Worm (Caenorhabditis elegans): ENCODE data around the gene F53C3.6.

DNA sequence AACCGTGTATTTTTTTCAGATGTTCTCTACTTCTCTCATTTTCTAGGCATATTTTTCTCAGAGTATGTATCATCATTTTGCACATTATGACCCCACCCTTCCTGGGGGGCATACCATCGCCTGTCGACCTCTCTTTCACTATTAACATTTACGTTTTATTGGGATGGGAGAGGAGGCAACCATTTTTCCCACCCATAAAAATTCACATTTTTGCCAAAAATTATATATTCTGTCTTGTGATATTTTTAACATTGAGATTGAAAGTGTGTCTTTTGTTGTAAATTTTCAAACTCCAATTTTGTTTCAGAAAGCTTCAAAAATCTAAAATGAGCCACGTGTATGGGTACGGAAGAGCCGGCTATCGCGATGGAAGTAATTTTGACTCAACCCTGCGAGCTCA, 3.2 kb upstream of the F53C3.6 start, which contains the start of gene F53C3.7:
- TF ChIP-seq unc-130 (GFP tag; optimal IDR thresholded peaks at IDR 0.05) (no peak), lsy-27 (tag; optimal IDR thresholded peaks at IDR 0.05; ENCODE audit: borderline replicate concordance, insufficient read depth) (no peak), nfya-1 (tag; optimal IDR thresholded peaks at IDR 0.05; ENCODE audit: borderline replicate concordance, insufficient read depth) (no peak), lsl-1 (GFP tag; optimal IDR thresholded peaks at IDR 0.05) (no peak), hlh-26 (GFP tag; conservative IDR thresholded peaks at IDR 0.05) (no peak), ama-1 (optimal IDR thresholded peaks at IDR 0.05) (no peak), ama-1 (GFP tag; optimal IDR thresholded peaks at IDR 0.05) (no peak), madf-3 (GFP tag; IDR thresholded peaks at IDR 0.05) (no peak), sptf-2 (GFP tag; optimal IDR thresholded peaks at IDR 0.05) (no peak), akir-1 (GFP tag; optimal IDR thresholded peaks at IDR 0.05) (no peak), unc-62 (GFP tag; optimal IDR thresholded peaks at IDR 0.05) (no peak)
